Worm (Caenorhabditis elegans): ENCODE data around the gene str-103.

DNA sequence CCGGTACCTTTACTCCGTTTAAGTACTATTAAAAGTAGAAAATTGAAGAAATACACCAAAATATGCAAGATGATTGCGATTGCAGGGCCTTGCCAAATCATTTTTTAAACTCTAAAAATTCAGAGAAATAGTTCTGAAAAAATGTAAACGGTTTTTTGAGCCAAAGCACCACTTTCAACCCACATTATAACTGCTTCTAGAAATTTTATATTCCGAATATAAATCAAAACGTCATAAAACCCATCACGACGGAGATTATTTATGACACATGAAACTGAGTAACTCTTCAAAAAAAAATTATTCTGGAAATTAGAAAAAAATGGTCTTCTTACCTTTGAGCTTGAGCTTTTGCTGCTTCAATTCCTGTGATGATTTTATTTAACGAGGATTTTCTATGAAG, 4.3 kb downstream of the str-103 start, which contains the start of gene srxa-16:
- no peak for TF ChIP-seq R02D3.7 (tag; optimal IDR thresholded peaks at IDR 0.05)
- TF ChIP-seq nhr-11 (tag; optimal IDR thresholded peaks at IDR 0.05) = no peak
- TF ChIP-seq nhr-237 (tag; optimal IDR thresholded peaks at IDR 0.05) = no peak
- TF ChIP-seq elt-3 (tag; optimal IDR thresholded peaks at IDR 0.05) = no peak
